Fruit fly (Drosophila melanogaster): ENCODE results near the gene Gbeta5.

The Gbeta5 gene

dm6 chrX:8148556-8148955, 3.5 kb downstream of the Gbeta5 start, which contains the start of gene CG10959 (continued):
- TF ChIP-seq CG8388 (GFP tag; optimal IDR thresholded peaks at IDR 0.05) (no peak), ssp (GFP tag; IDR thresholded peaks at IDR 0.05) (no peak), cas (GFP tag; IDR thresholded peaks at IDR 0.05) (no peak), CG15601 (tag; optimal IDR thresholded peaks at IDR 0.05) (no peak), MTF-1 (GFP tag; optimal IDR thresholded peaks at IDR 0.05; ENCODE audit: borderline replicate concordance) (no peak), row (GFP tag; IDR thresholded peaks at IDR 0.05) (no peak), CG17802 (tag; optimal IDR thresholded peaks at IDR 0.05) (no peak), CG4282 (GFP tag; optimal IDR thresholded peaks at IDR 0.05) (no peak), CG7271 (tag; optimal IDR thresholded peaks at IDR 0.05) (no peak), pan (optimal IDR thresholded peaks at IDR 0.05) (no peak), pan (GFP tag; optimal IDR thresholded peaks at IDR 0.05 in 1 of 2, IDR thresholded peaks at IDR 0.05 in 1 of 2) (no peak), insv (GFP tag; optimal IDR thresholded peaks at IDR 0.05) (peak in 1 of 2 experiments; percentile 10), grn (GFP tag; optimal IDR thresholded peaks at IDR 0.05) (no peak), CG9215 (GFP tag; IDR thresholded peaks at IDR 0.05) (no peak), wdn (GFP tag; IDR thresholded peaks at IDR 0.05) (no peak), slbo (GFP tag; IDR thresholded peaks at IDR 0.05) (no peak), phol (tag; optimal IDR thresholded peaks at IDR 0.05) (peak; percentile 3), ci (GFP tag; IDR thresholded peaks at IDR 0.05) (no peak), twi (tag; optimal IDR thresholded peaks at IDR 0.05) (no peak), onecut (GFP tag; IDR thresholded peaks at IDR 0.05) (no peak), CG17328 (GFP tag; IDR thresholded peaks at IDR 0.05) (no peak), CG1024 (GFP tag; IDR thresholded peaks at IDR 0.05) (no peak), p53 (GFP tag; optimal IDR thresholded peaks at IDR 0.05) (no peak), org-1 (GFP tag; optimal IDR thresholded peaks at IDR 0.05) (no peak), GATAe (GFP tag; conservative IDR thresholded peaks at IDR 0.05) (no peak), gfzf (GFP tag; optimal IDR thresholded peaks at IDR 0.05) (peak; percentile 17), CG13424 (tag; optimal IDR thresholded peaks at IDR 0.05) (no peak), CG18262 (tag; optimal IDR thresholded peaks at IDR 0.05) (no peak), Hmr (GFP tag; optimal IDR thresholded peaks at IDR 0.05) (no peak), tio (GFP tag; optimal IDR thresholded peaks at IDR 0.05) (no peak), CG10267 (tag; optimal IDR thresholded peaks at IDR 0.05) (peak; percentile 31), pzg (GFP tag; optimal IDR thresholded peaks at IDR 0.05) (peak; percentile 41), bsh (GFP tag; optimal IDR thresholded peaks at IDR 0.05) (no peak), CG7786 (GFP tag; optimal IDR thresholded peaks at IDR 0.05) (no peak), ttk (GFP tag; IDR thresholded peaks at IDR 0.05) (no peak), sima (GFP tag; optimal IDR thresholded peaks at IDR 0.05) (no peak), danr (GFP tag; IDR thresholded peaks at IDR 0.05) (no peak), CG15514 (GFP tag; optimal IDR thresholded peaks at IDR 0.05) (peak; percentile 67), CG2678 (tag; optimal IDR thresholded peaks at IDR 0.05) (no peak), CG12942 (GFP tag; optimal IDR thresholded peaks at IDR 0.05) (no peak), Dbx (GFP tag; IDR thresholded peaks at IDR 0.05) (no peak), CG4820 (GFP tag; optimal IDR thresholded peaks at IDR 0.05) (no peak), aop (GFP tag; IDR thresholded peaks at IDR 0.05) (no peak), Vsx1 (GFP tag; optimal IDR thresholded peaks at IDR 0.05) (no peak), CG33557 (GFP tag; optimal IDR thresholded peaks at IDR 0.05) (no peak), rib (GFP tag; IDR thresholded peaks at IDR 0.05) (no peak), dimm (GFP tag; IDR thresholded peaks at IDR 0.05) (no peak), CG3407 (GFP tag; optimal IDR thresholded peaks at IDR 0.05) (no peak), CG34224 (GFP tag; IDR thresholded peaks at IDR 0.05; ENCODE audit: partially characterized antibody) (no peak), Poxn (GFP tag; IDR thresholded peaks at IDR 0.05) (no peak), CG32767 (GFP tag; IDR thresholded peaks at IDR 0.05) (no peak), Xbp1 (GFP tag; optimal IDR thresholded peaks at IDR 0.05) (no peak), Hmx (GFP tag; optimal IDR thresholded peaks at IDR 0.05) (no peak)

Measured in whole organism, embryonic.